Worm (Caenorhabditis elegans): ENCODE results near the gene W06B4.2.
A peak's percentile ranks its signal among the peaks of the same experiment; 100 is the strongest.

DNA sequence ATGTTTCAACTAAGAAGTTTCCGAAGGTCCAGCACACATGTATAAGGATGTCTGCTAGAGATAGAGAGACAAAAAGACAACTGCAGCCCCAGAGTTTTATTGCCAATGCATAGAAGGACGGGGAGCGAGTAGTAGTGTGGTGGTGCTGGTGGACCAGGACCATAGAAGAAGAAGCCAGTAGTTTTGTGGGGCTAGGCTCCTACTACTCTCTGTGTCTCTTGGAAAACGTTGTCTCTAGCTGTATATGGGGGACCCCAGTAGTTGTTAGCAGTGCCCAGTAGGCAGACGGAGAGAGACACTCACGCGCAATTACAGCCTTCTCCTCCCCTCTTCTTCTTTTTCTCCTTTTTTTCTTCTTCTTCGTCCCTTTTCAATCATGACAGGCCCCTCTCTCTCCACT is 11.9 kb upstream of the W06B4.2 start:
- peak; percentile 45 for TF ChIP-seq ces-1 (GFP tag; optimal IDR thresholded peaks at IDR 0.05)
- TF ChIP-seq unc-62 (GFP tag; optimal IDR thresholded peaks at IDR 0.05): no peak
- TF ChIP-seq snpc-4 (tag; optimal IDR thresholded peaks at IDR 0.05): no peak
- no peak for TF ChIP-seq ceh-39 (tag; optimal IDR thresholded peaks at IDR 0.05)
- TF ChIP-seq cnd-1 (tag; optimal IDR thresholded peaks at IDR 0.05): no peak
- no peak for TF ChIP-seq unc-39 (tag; optimal IDR thresholded peaks at IDR 0.05)
- no peak for TF ChIP-seq nhr-237 (tag; optimal IDR thresholded peaks at IDR 0.05)
- no peak for TF ChIP-seq ceh-83 (GFP tag; optimal IDR thresholded peaks at IDR 0.05)
- no peak for TF ChIP-seq elt-1 (tag; optimal IDR thresholded peaks at IDR 0.05; ENCODE audit: borderline replicate concordance, insufficient read depth)
- no peak for TF ChIP-seq sem-2 (GFP tag; optimal IDR thresholded peaks at IDR 0.05)
- TF ChIP-seq drap-1 (GFP tag; optimal IDR thresholded peaks at IDR 0.05): no peak
